Worm (Caenorhabditis elegans) whole organism, L1 larva: Measurements from ENCODE around the gene C04E6.7.

ENCODE experiments used
- egl-13 ChIP-seq: sonication (generic microtip); optimal IDR thresholded peaks from 2 replicates; lab custom pipeline; 2016; ENCODE audit warnings: missing genotype, missing genetic modification reagents, missing genetic modification characterization, missing compliant biosample characterization
- elt-3 ChIP-seq, 6 experiments: fragments of 150-350 bp in 1 of 6; sonication (generic microtip); optimal IDR thresholded peaks; 2 replicates each; lab custom pipeline; 2017 to 2018; ENCODE audit warnings: missing biosample characterization in 6 of 6, missing genetic modification characterization in 6 of 6, inconsistent platforms in 1 of 6
- ets-5 ChIP-seq: fragments of 200-800 bp; sonication (Bioruptor generic); IDR thresholded peaks from 2 replicates; pipeline ENCODE4 v1.3.6; 2022; ENCODE audit warnings: missing genetic modification characterization, missing compliant biosample characterization
- lin-14 ChIP-seq: fragments of 200-800 bp; sonication (Bioruptor generic); optimal IDR thresholded peaks from 2 replicates; lab custom pipeline; 2018; ENCODE audit warnings: mild to moderate bottlenecking, missing genetic modification characterization, moderate library complexity, missing compliant biosample characterization
- lin-15B ChIP-seq: fragments of 150-350 bp; sonication (generic microtip); optimal IDR thresholded peaks from 3 replicates; lab custom pipeline; 2014; ENCODE audit warnings: missing biosample characterization, missing genetic modification characterization
- mab-9 ChIP-seq: fragments of 200-800 bp; sonication (Bioruptor generic); IDR thresholded peaks from 2 replicates; pipeline ENCODE4 v1.3.6; 2022; ENCODE audit warnings: missing genetic modification reagents, missing genetic modification characterization, missing compliant biosample characterization
- mep-1 ChIP-seq: fragments of 150-350 bp; optimal IDR thresholded peaks from 2 replicates; lab custom pipeline; 2014; ENCODE audit warnings: missing biosample characterization, missing genetic modification characterization
- nhr-77 ChIP-seq: fragments of 150-350 bp; optimal IDR thresholded peaks from 2 replicates; lab custom pipeline; 2014; ENCODE audit warnings: missing biosample characterization, missing genetic modification characterization
- nhr-84 ChIP-seq: sonication (generic microtip); optimal IDR thresholded peaks from 2 replicates; lab custom pipeline; 2017; ENCODE audit warnings: missing biosample characterization, missing genetic modification characterization
- unc-30 ChIP-seq: sonication (generic microtip); optimal IDR thresholded peaks from 2 replicates; lab custom pipeline; 2017; ENCODE audit warnings: missing biosample characterization, missing genetic modification characterization

- TF ChIP-seq egl-13 (tag; lab: Kevin White, UChicago) (no peak), lin-15B (tag; lab: Kevin White, UChicago) (no peak), unc-30 (no peak), elt-3 (tag; optimal IDR thresholded peaks at IDR 0.05; lab: Kevin White, UChicago) (no peak), lin-14 (GFP tag; lab: Kevin White, UChicago) (no peak), nhr-84 (tag; lab: Kevin White, UChicago) (no peak), mep-1 (tag; lab: Kevin White, UChicago) (no peak), mab-9 (GFP tag; lab: Robert Waterston, UW) (no peak), ets-5 (GFP tag; lab: Robert Waterston, UW) (no peak), nhr-77 (no peak)
Measured at ce11 chrV:5871759-5872158, 21.4 kb upstream of the C04E6.7 start, which contains the start of gene C02G6.2.
